Fruit fly (Drosophila melanogaster) whole organism, embryonic: Measurements from ENCODE around the gene cold.

Experiments
- Bdp1 ChIP-seq: fragments of 200-800 bp; sonication (Bioruptor generic); optimal IDR thresholded peaks from 3 replicates; lab custom pipeline; 2016; ENCODE audit warnings: missing biosample characterization, missing genetic modification characterization
- CG10543 ChIP-seq: fragments of 200-800 bp; sonication (Bioruptor generic); optimal IDR thresholded peaks from 3 replicates; lab custom pipeline; 2017; ENCODE audit warnings: missing biosample characterization, mild to moderate bottlenecking, missing genetic modification characterization, moderate library complexity
- CG10979 ChIP-seq: fragments of 200-800 bp; sonication (Bioruptor generic); optimal IDR thresholded peaks from 2 replicates; lab custom pipeline; 2018; ENCODE audit warnings: missing biosample characterization, mild to moderate bottlenecking, missing genetic modification characterization, moderate library complexity
- CG12104 ChIP-seq: fragments of 200-800 bp; sonication (Bioruptor generic); optimal IDR thresholded peaks from 3 replicates; lab custom pipeline; 2016; ENCODE audit warnings: missing biosample characterization, missing genetic modification characterization
- CG1233 ChIP-seq: fragments of 200-800 bp; sonication (Bioruptor generic); optimal IDR thresholded peaks from 4 replicates; lab custom pipeline; 2018; ENCODE audit warnings: missing biosample characterization, mild to moderate bottlenecking, missing genetic modification characterization
- CG12942 ChIP-seq: fragments of 200-800 bp; sonication (Bioruptor generic); optimal IDR thresholded peaks from 3 replicates; lab custom pipeline; 2016; ENCODE audit warnings: missing biosample characterization, missing genetic modification characterization
- CG17186 ChIP-seq: fragments of 200-800 bp; sonication (Bioruptor generic); optimal IDR thresholded peaks from 3 replicates; lab custom pipeline; 2017; ENCODE audit warnings: missing biosample characterization, missing genetic modification reagents, missing genetic modification characterization
- CG17568 ChIP-seq: fragments of 200-800 bp; sonication (Bioruptor generic); optimal IDR thresholded peaks from 2 replicates; lab custom pipeline; 2018; ENCODE audit warnings: missing biosample characterization, mild to moderate bottlenecking, missing genetic modification characterization, moderate library complexity
- CG31388 ChIP-seq: fragments of 200-800 bp; sonication (Bioruptor generic); optimal IDR thresholded peaks from 2 replicates; lab custom pipeline; 2016; ENCODE audit warnings: missing biosample characterization, missing genetic modification characterization
- CG34422 ChIP-seq: fragments of 200-800 bp; sonication (Bioruptor generic); IDR thresholded peaks from 3 replicates; pipeline ENCODE4 v1.3.6; 2022; ENCODE audit warnings: missing biosample characterization, missing genetic modification characterization
- CG4282 ChIP-seq: fragments of 200-800 bp; sonication (Bioruptor generic); optimal IDR thresholded peaks from 2 replicates; lab custom pipeline; 2016; ENCODE audit warnings: missing biosample characterization, missing genetic modification characterization
- CG4404 ChIP-seq: fragments of 200-800 bp; sonication (Bioruptor generic); IDR thresholded peaks from 2 replicates; pipeline ENCODE4 v1.3.6; 2022; ENCODE audit warnings: missing biosample characterization, missing genetic modification characterization
- CG4707 ChIP-seq: fragments of 200-800 bp; sonication (Bioruptor generic); optimal IDR thresholded peaks from 2 replicates; lab custom pipeline; 2018; ENCODE audit warnings: missing biosample characterization, mild to moderate bottlenecking, missing genetic modification characterization, moderate library complexity
- CG5245 ChIP-seq: fragments of 200-800 bp; sonication (Bioruptor generic); optimal IDR thresholded peaks from 3 replicates; lab custom pipeline; 2016; ENCODE audit warnings: missing biosample characterization, missing genetic modification characterization
- CG7357 ChIP-seq: fragments of 200-800 bp; sonication (Bioruptor generic); IDR thresholded peaks from 3 replicates; pipeline ENCODE4 v1.3.6; 2022; ENCODE audit warnings: missing biosample characterization, missing genetic modification characterization
- CG8281 ChIP-seq: fragments of 200-800 bp; sonication (Bioruptor generic); optimal IDR thresholded peaks from 2 replicates; lab custom pipeline; 2018; ENCODE audit warnings: missing biosample characterization, mild to moderate bottlenecking, missing genetic modification characterization, moderate library complexity
- CG8924 ChIP-seq: fragments of 200-800 bp; optimal IDR thresholded peaks from 3 replicates; lab custom pipeline; 2019; ENCODE audit warnings: missing biosample characterization, mild to moderate bottlenecking, missing genetic modification characterization, moderate library complexity
- CoRest ChIP-seq: fragments of 200-800 bp; sonication (Bioruptor generic); optimal IDR thresholded peaks from 3 replicates; lab custom pipeline; 2018; ENCODE audit warnings: missing biosample characterization, mild to moderate bottlenecking, missing genetic modification characterization, moderate library complexity
- Deaf1 ChIP-seq: fragments of 200-800 bp; optimal IDR thresholded peaks from 3 replicates; lab custom pipeline; 2019; ENCODE audit warnings: missing biosample characterization, mild to moderate bottlenecking, missing genetic modification characterization, moderate library complexity
- Doc3 ChIP-seq: fragments of 200-800 bp; sonication (Bioruptor generic); IDR thresholded peaks from 3 replicates; pipeline ENCODE4 v1.3.6; 2022; ENCODE audit warnings: missing biosample characterization, missing genetic modification characterization; ENCODE audit not compliant: partially characterized antibody
- Gug ChIP-seq: fragments of 200-800 bp; sonication (Bioruptor generic); IDR thresholded peaks from 4 replicates; pipeline ENCODE4 v1.3.6; 2022; ENCODE audit warnings: missing biosample characterization, missing genetic modification characterization
- HHEX ChIP-seq: fragments of 200-800 bp; sonication (Bioruptor generic); optimal IDR thresholded peaks from 3 replicates; lab custom pipeline; 2017; ENCODE audit warnings: missing biosample characterization, mild to moderate bottlenecking, missing genetic modification characterization, missing genetic modification reagents
- HLHmδ ChIP-seq: fragments of 200-800 bp; sonication (Bioruptor generic); optimal IDR thresholded peaks from 2 replicates; lab custom pipeline; 2018; ENCODE audit warnings: missing biosample characterization, mild to moderate bottlenecking, missing genetic modification characterization, moderate library complexity
- Hmx ChIP-seq: fragments of 200-800 bp; sonication (Bioruptor generic); optimal IDR thresholded peaks from 2 replicates; lab custom pipeline; 2016; ENCODE audit warnings: missing biosample characterization, missing genetic modification characterization
- Mad ChIP-seq: fragments of 200-800 bp; sonication (Bioruptor generic); optimal IDR thresholded peaks from 2 replicates; lab custom pipeline; 2016; ENCODE audit warnings: missing biosample characterization, missing genetic modification characterization
- YL-1 ChIP-seq: fragments of 200-800 bp; sonication (Bioruptor generic); optimal IDR thresholded peaks from 3 replicates; lab custom pipeline; 2017; ENCODE audit warnings: missing biosample characterization, mild to moderate bottlenecking, missing genetic modification characterization
- bab2 ChIP-seq: fragments of 200-800 bp; sonication (Bioruptor generic); optimal IDR thresholded peaks from 2 replicates; lab custom pipeline; 2016; ENCODE audit warnings: missing biosample characterization, missing genetic modification characterization
- br ChIP-seq: fragments of >200 bp; optimal IDR thresholded peaks from 2 replicates; lab custom pipeline; 2017
- dimm ChIP-seq: fragments of 200-800 bp; sonication (Bioruptor generic); IDR thresholded peaks from 2 replicates; pipeline ENCODE4 v1.3.6; 2022; ENCODE audit warnings: missing biosample characterization, missing genetic modification characterization
- emc ChIP-seq: fragments of 200-800 bp; sonication (Bioruptor generic); optimal IDR thresholded peaks from 2 replicates; lab custom pipeline; 2016; ENCODE audit warnings: missing biosample characterization, missing genetic modification characterization
- en ChIP-seq: fragments of 200-800 bp; sonication (Bioruptor generic); optimal IDR thresholded peaks from 2 replicates; lab custom pipeline; 2016; ENCODE audit warnings: missing biosample characterization, missing genetic modification characterization
- grau ChIP-seq: fragments of 200-800 bp; optimal IDR thresholded peaks from 3 replicates; lab custom pipeline; 2019; ENCODE audit warnings: missing biosample characterization, mild to moderate bottlenecking, missing genetic modification characterization, moderate library complexity
- gt ChIP-seq: fragments of 200-800 bp; sonication (Bioruptor generic); IDR thresholded peaks from 2 replicates; pipeline ENCODE4 v1.3.6; 2022; ENCODE audit warnings: missing biosample characterization, missing genetic modification characterization
- hbn ChIP-seq: fragments of 200-800 bp; sonication (Bioruptor generic); IDR thresholded peaks from 2 replicates; pipeline ENCODE4 v1.3.6; 2022; ENCODE audit warnings: missing biosample characterization, missing genetic modification characterization; ENCODE audit not compliant: partially characterized antibody
- kah ChIP-seq: fragments of 200-800 bp; sonication (Bioruptor generic); optimal IDR thresholded peaks from 2 replicates; lab custom pipeline; 2018; ENCODE audit warnings: missing biosample characterization, mild to moderate bottlenecking, missing genetic modification characterization
- maf-S ChIP-seq: fragments of 200-800 bp; sonication (Bioruptor generic); optimal IDR thresholded peaks from 2 replicates; lab custom pipeline; 2016; ENCODE audit warnings: missing biosample characterization, missing genetic modification characterization
- mam ChIP-seq: fragments of 200-800 bp; sonication (Bioruptor generic); optimal IDR thresholded peaks from 3 replicates; lab custom pipeline; 2016; ENCODE audit warnings: missing biosample characterization, missing genetic modification characterization
- oc ChIP-seq: fragments of 200-800 bp; sonication (Bioruptor generic); optimal IDR thresholded peaks from 2 replicates; lab custom pipeline; 2018; ENCODE audit warnings: missing biosample characterization, mild to moderate bottlenecking, missing genetic modification characterization, moderate library complexity
- odd ChIP-seq: fragments of 200-800 bp; sonication (Bioruptor generic); optimal IDR thresholded peaks from 2 replicates; lab custom pipeline; 2017; ENCODE audit warnings: missing biosample characterization, mild to moderate bottlenecking, missing genetic modification characterization
- onecut ChIP-seq: fragments of 200-800 bp; sonication (Bioruptor generic); IDR thresholded peaks from 2 replicates; pipeline ENCODE4 v1.3.6; 2022; ENCODE audit warnings: missing biosample characterization, missing genetic modification characterization
- pita ChIP-seq: fragments of 200-800 bp; sonication (Bioruptor generic); optimal IDR thresholded peaks from 2 replicates; lab custom pipeline; 2017; ENCODE audit warnings: missing biosample characterization, mild to moderate bottlenecking, missing genetic modification characterization
- rib ChIP-seq: fragments of 200-800 bp; sonication (Bioruptor generic); IDR thresholded peaks from 2 replicates; pipeline ENCODE4 v1.3.6; 2022; ENCODE audit warnings: missing biosample characterization, missing genetic modification characterization
- shn ChIP-seq: fragments of 200-800 bp; sonication (Bioruptor generic); optimal IDR thresholded peaks from 3 replicates; lab custom pipeline; 2016; ENCODE audit warnings: missing biosample characterization, missing genetic modification characterization
- sr ChIP-seq: fragments of 200-800 bp; sonication (Bioruptor generic); IDR thresholded peaks from 3 replicates; pipeline ENCODE4 v1.3.6; 2022; ENCODE audit warnings: missing biosample characterization, missing genetic modification characterization
- sug ChIP-seq: fragments of 200-800 bp; optimal IDR thresholded peaks from 2 replicates; lab custom pipeline; 2019; ENCODE audit warnings: missing biosample characterization, mild to moderate bottlenecking, missing genetic modification characterization, moderate library complexity
- tap ChIP-seq: fragments of 200-800 bp; optimal IDR thresholded peaks from 3 replicates; lab custom pipeline; 2019; ENCODE audit warnings: missing biosample characterization, mild to moderate bottlenecking, missing genetic modification characterization, moderate library complexity
- ttk ChIP-seq: fragments of 200-800 bp; sonication (Bioruptor generic); IDR thresholded peaks from 2 replicates; pipeline ENCODE4 v2.1.2; 2022; ENCODE audit warnings: missing biosample characterization, missing genetic modification characterization
- unpg ChIP-seq: fragments of 200-800 bp; sonication (Bioruptor generic); optimal IDR thresholded peaks from 3 replicates; lab custom pipeline; 2018; ENCODE audit warnings: missing biosample characterization, mild to moderate bottlenecking, missing genetic modification characterization, moderate library complexity
- usp ChIP-seq: fragments of >200 bp; optimal IDR thresholded peaks from 2 replicates; lab custom pipeline; 2017; ENCODE audit warnings: missing biosample characterization, missing genetic modification characterization
- vfl ChIP-seq: fragments of 200-800 bp; sonication (Bioruptor generic); optimal IDR thresholded peaks from 2 replicates; lab custom pipeline; 2016; ENCODE audit warnings: missing biosample characterization, missing genetic modification characterization
- zfh2 ChIP-seq: fragments of 200-800 bp; sonication (Bioruptor generic); optimal IDR thresholded peaks from 2 replicates; lab custom pipeline; 2016; ENCODE audit warnings: missing biosample characterization, missing genetic modification characterization

cold gene

dm6 chr2L:540572-541210 lies 33.4 kb upstream of the cold start (continued):
- peak; percentile 79 for TF ChIP-seq CoRest (tag; lab: Kevin White, UChicago)
- no peak; the same call in 2 of the 3 replicates for TF ChIP-seq CG34422 (GFP tag; lab: Robert Waterston, UW)
- TF ChIP-seq Deaf1 (tag; lab: Kevin White, UChicago): peak; percentile 26
- no peak for TF ChIP-seq CG31388 (GFP tag; lab: Kevin White, UChicago)
- no peak for TF ChIP-seq odd
- TF ChIP-seq usp (GFP tag; lab: Kevin White, UChicago): no peak
- no peak for TF ChIP-seq vfl (GFP tag; lab: Kevin White, UChicago)
- TF ChIP-seq Gug (GFP tag; lab: Robert Waterston, UW): 0 out of 4 replicates have a peak, but pooled peaks have one; percentile 7
- no peak for TF ChIP-seq en (GFP tag; lab: Kevin White, UChicago)
- peak; percentile 19 for TF ChIP-seq bab2
- TF ChIP-seq onecut: 0 out of 2 replicates have a peak, but pooled peaks have one; percentile 20
- TF ChIP-seq ttk (GFP tag; lab: Robert Waterston, UW): no peak
- no peak for TF ChIP-seq rib (GFP tag; lab: Robert Waterston, UW)
- TF ChIP-seq kah (GFP tag; lab: Kevin White, UChicago): no peak
- no peak for TF ChIP-seq CG4707 (GFP tag; lab: Kevin White, UChicago)
- TF ChIP-seq Mad: no peak
- TF ChIP-seq CG12942: no peak
- TF ChIP-seq CG10543 (GFP tag; lab: Kevin White, UChicago): peak; percentile 61
- no peak for TF ChIP-seq CG12104 (GFP tag; lab: Kevin White, UChicago)
- peak; percentile 68 for TF ChIP-seq sug
- TF ChIP-seq dimm (GFP tag; lab: Robert Waterston, UW): no peak
- TF ChIP-seq CG5245 (GFP tag; lab: Kevin White, UChicago): no peak
- peak; percentile 54 for TF ChIP-seq hbn (GFP tag; lab: Robert Waterston, UW)
- TF ChIP-seq oc (tag; lab: Kevin White, UChicago): peak; percentile 36
- no peak for TF ChIP-seq CG8281 (tag; lab: Kevin White, UChicago)
- no peak for TF ChIP-seq CG17186 (GFP tag; lab: Kevin White, UChicago)
- no peak for TF ChIP-seq grau (tag; lab: Kevin White, UChicago)
- peak; percentile 24 for TF ChIP-seq YL-1 (GFP tag; lab: Kevin White, UChicago)
- TF ChIP-seq maf-S: no peak
- peak; percentile 19 for TF ChIP-seq unpg
- no peak for TF ChIP-seq CG17568 (GFP tag; lab: Kevin White, UChicago)
- peak; percentile 23 for TF ChIP-seq tap (tag; lab: Kevin White, UChicago)
- no peak for TF ChIP-seq CG7357 (GFP tag; lab: Robert Waterston, UW)
- TF ChIP-seq pita (GFP tag; lab: Kevin White, UChicago): no peak
- TF ChIP-seq CG4282 (GFP tag; lab: Kevin White, UChicago): no peak
- TF ChIP-seq Bdp1 (GFP tag; lab: Kevin White, UChicago): no peak
- TF ChIP-seq CG4404 (GFP tag; lab: Robert Waterston, UW): no peak
- TF ChIP-seq br (lab: Kevin White, UChicago): no peak
- no peak for TF ChIP-seq mam (GFP tag; lab: Kevin White, UChicago)
- TF ChIP-seq CG8924 (tag; lab: Kevin White, UChicago): peak; percentile 52
- no peak for TF ChIP-seq HHEX (GFP tag; lab: Kevin White, UChicago)
- peak; percentile 29 for TF ChIP-seq HLHmδ (GFP tag; lab: Kevin White, UChicago)
- no peak for TF ChIP-seq Hmx (GFP tag; lab: Kevin White, UChicago)
- peak; percentile 61; the same call in 1 of the 3 replicates for TF ChIP-seq Doc3 (GFP tag; lab: Robert Waterston, UW)
- TF ChIP-seq gt (GFP tag; lab: Robert Waterston, UW): no peak
- TF ChIP-seq zfh2: no peak
- no peak for TF ChIP-seq sr
- TF ChIP-seq CG10979 (tag; lab: Kevin White, UChicago): no peak
- peak; percentile 21 for TF ChIP-seq CG1233 (GFP tag; lab: Kevin White, UChicago)
- no peak for TF ChIP-seq shn (GFP tag; lab: Kevin White, UChicago)
- TF ChIP-seq emc (GFP tag; lab: Kevin White, UChicago): no peak
